Fruit fly (Drosophila melanogaster): ENCODE results near the gene Pc.
A peak's percentile ranks its signal among the peaks of the same experiment; 100 is the strongest.

Gene Pc

dm6 chr3L:21317416-21318259, at the start of gene Pc:
Gene Pc (minus strand): TSS chr3L:21318020.
- no peak for TF ChIP-seq CG8478 (optimal IDR thresholded peaks at IDR 0.05)
- TF ChIP-seq CTCF (optimal IDR thresholded peaks at IDR 0.05) = peak; percentile 60 to 75

- TF ChIP-seq CG8478 (optimal IDR thresholded peaks at IDR 0.05) (no peak), CTCF (optimal IDR thresholded peaks at IDR 0.05) (no peak)
These were observed 46.2 kb upstream of the Pc start for dm6 chr3L:21363926-21364537.

- TF ChIP-seq CTCF (optimal IDR thresholded peaks at IDR 0.05) (no peak), CG8478 (optimal IDR thresholded peaks at IDR 0.05) (no peak)
These were observed 42.1 kb upstream of the Pc start, which contains the start of gene CG32440 for dm6 chr3L:21359879-21360278. Gene CG32440 (plus strand): TSS chr3L:21360179.

- no peak for TF ChIP-seq CTCF (optimal IDR thresholded peaks at IDR 0.05)
- no peak for TF ChIP-seq CG8478 (optimal IDR thresholded peaks at IDR 0.05)
These were observed 39.6 kb upstream of the Pc start, which contains the start of gene CG32437 for dm6 chr3L:21357383-21357782. Gene CG32437 (plus strand): TSS chr3L:21357683.

- no peak for TF ChIP-seq CG8478 (optimal IDR thresholded peaks at IDR 0.05)
- TF ChIP-seq CTCF (optimal IDR thresholded peaks at IDR 0.05) = no peak
These were observed 38.6 kb upstream of the Pc start, which contains the start of gene CG12971 for dm6 chr3L:21356395-21356794. Gene CG12971 (minus strand): TSS chr3L:21356495.

- TF ChIP-seq CTCF (optimal IDR thresholded peaks at IDR 0.05) (no peak), CG8478 (optimal IDR thresholded peaks at IDR 0.05) (no peak)
These were observed 31.2 kb upstream of the Pc start, which contains the start of gene ebd2 for dm6 chr3L:21348983-21349432. Gene ebd2 (minus strand): TSS chr3L:21349288.

dm6 chr3L:21347197-21347831, 29.5 kb upstream of the Pc start:
- no peak for TF ChIP-seq CG8478 (optimal IDR thresholded peaks at IDR 0.05)
- TF ChIP-seq CTCF (optimal IDR thresholded peaks at IDR 0.05) = no peak

dm6 chr3L:21346463-21347196, 28.8 kb upstream of the Pc start:
- TF ChIP-seq CG8478 (optimal IDR thresholded peaks at IDR 0.05) (no peak), CTCF (optimal IDR thresholded peaks at IDR 0.05) (no peak)

dm6 chr3L:21343254-21344083, 25.6 kb upstream of the Pc start, which contains the start of the genes Tbc1d8-9 and CG32436:
Gene Tbc1d8-9 (minus strand): TSS chr3L:21343716.
Gene CG32436 (plus strand): TSS chr3L:21344033.
- TF ChIP-seq CTCF (optimal IDR thresholded peaks at IDR 0.05) = no peak
- no peak for TF ChIP-seq CG8478 (optimal IDR thresholded peaks at IDR 0.05)

dm6 chr3L:21342592-21342991, 24.8 kb upstream of the Pc start:
- no peak for TF ChIP-seq CTCF (optimal IDR thresholded peaks at IDR 0.05)
- TF ChIP-seq CG8478 (optimal IDR thresholded peaks at IDR 0.05) = no peak

dm6 chr3L:21334999-21335631, 17.3 kb upstream of the Pc start, which contains the start of gene Tsr1:
Gene Tsr1 (plus strand): TSS chr3L:21335215.
- peak in 1 of 2 experiments; percentile 33 for TF ChIP-seq CTCF (optimal IDR thresholded peaks at IDR 0.05)
- TF ChIP-seq CG8478 (optimal IDR thresholded peaks at IDR 0.05) = no peak

dm6 chr3L:21324724-21325123, 6.9 kb upstream of the Pc start:
- TF ChIP-seq CTCF (optimal IDR thresholded peaks at IDR 0.05) (no peak), CG8478 (optimal IDR thresholded peaks at IDR 0.05) (no peak)

- no peak for TF ChIP-seq CTCF (optimal IDR thresholded peaks at IDR 0.05)
- no peak for TF ChIP-seq CG8478 (optimal IDR thresholded peaks at IDR 0.05)
These were observed 4.1 kb upstream of the Pc start for dm6 chr3L:21321807-21322503.

Data from S2 (cell line).